Fruit fly (Drosophila melanogaster) whole organism, embryonic: Measurements from ENCODE around the gene nuf.

Experiments
- CG17328 ChIP-seq: fragments of 200-800 bp; sonication (Bioruptor generic); IDR thresholded peaks from 2 replicates; pipeline ENCODE4 v1.3.6; 2022; ENCODE audit warnings: missing biosample characterization, missing genetic modification characterization
- CG43689 ChIP-seq: fragments of 200-800 bp; sonication (Bioruptor generic); IDR thresholded peaks from 2 replicates; pipeline ENCODE4 v1.3.6; 2022; ENCODE audit warnings: missing biosample characterization, missing genetic modification characterization
- CG9817 ChIP-seq: fragments of 200-800 bp; sonication (Bioruptor generic); optimal IDR thresholded peaks from 2 replicates; lab custom pipeline; 2018; ENCODE audit warnings: missing biosample characterization, mild to moderate bottlenecking, missing genetic modification characterization, moderate library complexity
- HmgD ChIP-seq: fragments of 200-800 bp; sonication (Bioruptor generic); optimal IDR thresholded peaks from 3 replicates; lab custom pipeline; 2016; ENCODE audit warnings: missing biosample characterization, missing genetic modification characterization
- ash1 ChIP-seq: fragments of 200-800 bp; sonication (Bioruptor generic); optimal IDR thresholded peaks from 2 replicates; lab custom pipeline; 2018; ENCODE audit warnings: missing biosample characterization, mild to moderate bottlenecking, missing genetic modification characterization
- dmrt99B ChIP-seq: fragments of 200-800 bp; sonication (Bioruptor generic); optimal IDR thresholded peaks from 2 replicates; lab custom pipeline; 2018; ENCODE audit warnings: missing biosample characterization, mild to moderate bottlenecking, missing genetic modification characterization, moderate library complexity
- gcm2 ChIP-seq: fragments of 200-800 bp; sonication (Bioruptor generic); optimal IDR thresholded peaks from 2 replicates; lab custom pipeline; 2016; ENCODE audit warnings: missing biosample characterization, missing genetic modification characterization
- ham ChIP-seq: fragments of 200-800 bp; sonication (Bioruptor generic); IDR thresholded peaks from 2 replicates; pipeline ENCODE4 v1.3.6; 2022; ENCODE audit warnings: missing biosample characterization, missing genetic modification characterization
- unpg ChIP-seq: fragments of 200-800 bp; sonication (Bioruptor generic); optimal IDR thresholded peaks from 3 replicates; lab custom pipeline; 2018; ENCODE audit warnings: missing biosample characterization, mild to moderate bottlenecking, missing genetic modification characterization, moderate library complexity

- TF ChIP-seq CG9817 (tag; lab: Kevin White, UChicago), result no peak
- no peak for TF ChIP-seq ash1 (GFP tag; lab: Kevin White, UChicago)
- no peak for TF ChIP-seq dmrt99B
- no peak for TF ChIP-seq CG43689 (GFP tag; lab: Robert Waterston, UW)
- TF ChIP-seq gcm2, result no peak
- no peak for TF ChIP-seq CG17328
- no peak for TF ChIP-seq unpg (GFP tag; lab: Kevin White, UChicago)
- TF ChIP-seq ham, result no peak
- no peak for TF ChIP-seq HmgD (GFP tag; lab: Kevin White, UChicago)
Observed at dm6 chr3L:14152608-14153007, 38.1 kb upstream of the nuf start.
